Fruit fly (Drosophila melanogaster) whole organism, prepupa: ENCODE data around the gene Glg1.
A peak's percentile ranks its signal among the peaks of the same experiment; 100 is the strongest.

Experiments
- Blimp-1 ChIP-seq: fragments of 200-800 bp; sonication (Bioruptor generic); optimal IDR thresholded peaks from 3 replicates; lab custom pipeline; 2017; ENCODE audit warnings: missing biosample characterization, missing genetic modification characterization, mild to moderate bottlenecking, moderate library complexity, missing genetic modification reagents
- CG10631 ChIP-seq: fragments of 200-800 bp; sonication (Bioruptor generic); optimal IDR thresholded peaks from 2 replicates; lab custom pipeline; 2016; ENCODE audit warnings: missing biosample characterization, missing genetic modification characterization
- CG10669 ChIP-seq: fragments of 200-800 bp; sonication (Bioruptor generic); optimal IDR thresholded peaks from 3 replicates; lab custom pipeline; 2018; ENCODE audit warnings: missing biosample characterization, mild to moderate bottlenecking, missing genetic modification characterization, moderate library complexity
- CG11294 ChIP-seq: fragments of 200-800 bp; sonication (Bioruptor generic); IDR thresholded peaks from 2 replicates; pipeline ENCODE4 v1.3.6; 2022; ENCODE audit warnings: missing biosample characterization, missing genetic modification characterization
- CG11762 ChIP-seq: fragments of 200-800 bp; sonication (Bioruptor generic); optimal IDR thresholded peaks from 3 replicates; lab custom pipeline; 2016; ENCODE audit warnings: missing biosample characterization, missing genetic modification characterization; ENCODE audit not compliant: insufficient read depth
- CG11902 ChIP-seq: fragments of 200-800 bp; sonication (Bioruptor generic); optimal IDR thresholded peaks from 3 replicates; lab custom pipeline; 2016; ENCODE audit warnings: missing biosample characterization, missing genetic modification characterization
- CG15336 ChIP-seq: fragments of 200-800 bp; sonication (Bioruptor generic); IDR thresholded peaks from 2 replicates; pipeline ENCODE4 v1.3.6; 2022; ENCODE audit warnings: missing biosample characterization, missing genetic modification characterization
- CG1621 ChIP-seq: fragments of 200-800 bp; sonication (Bioruptor generic); optimal IDR thresholded peaks from 3 replicates; lab custom pipeline; 2018; ENCODE audit warnings: missing biosample characterization, mild to moderate bottlenecking, missing genetic modification characterization
- CG3032 ChIP-seq: fragments of 200-800 bp; optimal IDR thresholded peaks from 2 replicates; lab custom pipeline; 2019; ENCODE audit warnings: missing biosample characterization, mild to moderate bottlenecking, missing genetic modification characterization, moderate library complexity
- CG31627 ChIP-seq: fragments of 200-800 bp; sonication (Bioruptor generic); optimal IDR thresholded peaks from 3 replicates; lab custom pipeline; 2016; ENCODE audit warnings: missing biosample characterization, missing genetic modification characterization
- CG32006 ChIP-seq: fragments of 200-800 bp; sonication (Bioruptor generic); optimal IDR thresholded peaks from 3 replicates; lab custom pipeline; 2017; ENCODE audit warnings: missing biosample characterization, mild to moderate bottlenecking, missing genetic modification characterization
- CG34406 ChIP-seq: fragments of 200-800 bp; sonication (Bioruptor generic); optimal IDR thresholded peaks from 3 replicates; lab custom pipeline; 2016; ENCODE audit warnings: missing biosample characterization, missing genetic modification characterization
- CG3919 ChIP-seq: fragments of 200-800 bp; sonication (Bioruptor generic); optimal IDR thresholded peaks from 3 replicates; lab custom pipeline; 2016; ENCODE audit warnings: missing biosample characterization, missing genetic modification characterization
- CG4318 ChIP-seq: fragments of 200-800 bp; sonication (Bioruptor generic); optimal IDR thresholded peaks from 3 replicates; lab custom pipeline; 2017; ENCODE audit warnings: missing biosample characterization, mild to moderate bottlenecking, missing genetic modification characterization
- CG6163 ChIP-seq: fragments of 200-800 bp; sonication (Bioruptor generic); IDR thresholded peaks from 3 replicates; pipeline ENCODE4 v1.3.6; 2022; ENCODE audit warnings: missing biosample characterization, missing genetic modification characterization
- CG6276 ChIP-seq: fragments of 200-800 bp; sonication (Bioruptor generic); optimal IDR thresholded peaks from 2 replicates; lab custom pipeline; 2017; ENCODE audit warnings: missing biosample characterization, mild to moderate bottlenecking, missing genetic modification characterization
- CG6792 ChIP-seq: fragments of 200-800 bp; sonication (Bioruptor generic); optimal IDR thresholded peaks from 3 replicates; lab custom pipeline; 2016; ENCODE audit warnings: missing biosample characterization, missing genetic modification characterization
- CG6808 ChIP-seq: fragments of 200-800 bp; sonication (Bioruptor generic); optimal IDR thresholded peaks from 3 replicates; lab custom pipeline; 2017; ENCODE audit warnings: missing biosample characterization, missing genetic modification characterization, mild to moderate bottlenecking, moderate library complexity, missing genetic modification reagents
- CG6854 ChIP-seq: fragments of 200-800 bp; sonication (Bioruptor generic); optimal IDR thresholded peaks from 2 replicates; lab custom pipeline; 2017; ENCODE audit warnings: missing biosample characterization, mild to moderate bottlenecking, missing genetic modification characterization
- CG7368 ChIP-seq: fragments of 200-800 bp; sonication (Bioruptor generic); optimal IDR thresholded peaks from 3 replicates; lab custom pipeline; 2016; ENCODE audit warnings: missing biosample characterization, missing genetic modification characterization
- CG8319 ChIP-seq: fragments of 200-800 bp; sonication (Bioruptor generic); optimal IDR thresholded peaks from 3 replicates; lab custom pipeline; 2016; ENCODE audit warnings: missing biosample characterization, missing genetic modification characterization
- CG8632 ChIP-seq: fragments of 200-800 bp; sonication (Bioruptor generic); optimal IDR thresholded peaks from 3 replicates; lab custom pipeline; 2016; ENCODE audit warnings: missing biosample characterization, missing genetic modification characterization
- CG9139 ChIP-seq: fragments of 200-800 bp; sonication (Bioruptor generic); optimal IDR thresholded peaks from 3 replicates; lab custom pipeline; 2017; ENCODE audit warnings: missing biosample characterization, mild to moderate bottlenecking, missing genetic modification characterization
- Eip75B ChIP-seq: fragments of 200-800 bp; sonication (Bioruptor generic); optimal IDR thresholded peaks from 3 replicates; lab custom pipeline; 2016; ENCODE audit warnings: missing biosample characterization, missing genetic modification characterization
- Eip78C ChIP-seq: fragments of 200-800 bp; sonication (Bioruptor generic); peaks from one replicate; lab custom pipeline; 2016; ENCODE audit warnings: missing biosample characterization, missing genetic modification characterization
- Eip93F ChIP-seq: fragments of 200-800 bp; sonication (Bioruptor generic); optimal IDR thresholded peaks from 2 replicates; lab custom pipeline; 2016; ENCODE audit warnings: missing biosample characterization, mild to moderate bottlenecking, missing genetic modification characterization
- Ets21C ChIP-seq: fragments of 200-800 bp; sonication (Bioruptor generic); optimal IDR thresholded peaks from 3 replicates; lab custom pipeline; 2016; ENCODE audit warnings: missing biosample characterization, missing genetic modification characterization
- Ets96B ChIP-seq: fragments of 200-800 bp; optimal IDR thresholded peaks from 2 replicates; lab custom pipeline; 2019; ENCODE audit warnings: missing biosample characterization, mild to moderate bottlenecking, missing genetic modification characterization, moderate library complexity
- Hr38 ChIP-seq: sonication (Bioruptor generic); optimal IDR thresholded peaks from 2 replicates; lab custom pipeline; 2016; ENCODE audit warnings: missing biosample characterization, missing genetic modification characterization
- Hr39 ChIP-seq: fragments of 200-800 bp; sonication (Bioruptor generic); optimal IDR thresholded peaks from 2 replicates; lab custom pipeline; 2016; ENCODE audit warnings: missing biosample characterization, missing genetic modification characterization
- Hr4 ChIP-seq: fragments of 200-800 bp; sonication (Bioruptor generic); optimal IDR thresholded peaks from 3 replicates; lab custom pipeline; 2016; ENCODE audit warnings: missing biosample characterization, missing genetic modification characterization
- Met ChIP-seq: fragments of 200-800 bp; sonication (Bioruptor generic); optimal IDR thresholded peaks from 3 replicates; lab custom pipeline; 2016; ENCODE audit warnings: missing biosample characterization, missing genetic modification characterization
- OdsH ChIP-seq: fragments of 200-800 bp; sonication (Bioruptor generic); optimal IDR thresholded peaks from 3 replicates; lab custom pipeline; 2016; ENCODE audit warnings: missing biosample characterization, missing genetic modification characterization
- Smox ChIP-seq: fragments of 200-800 bp; sonication (Bioruptor generic); optimal IDR thresholded peaks from 3 replicates; lab custom pipeline; 2016; ENCODE audit warnings: missing biosample characterization, missing genetic modification characterization
- Sox102F ChIP-seq: fragments of 200-800 bp; sonication (Bioruptor generic); optimal IDR thresholded peaks from 2 replicates; lab custom pipeline; 2016; ENCODE audit warnings: missing biosample characterization, mild to moderate bottlenecking, missing genetic modification characterization
- Sox14 ChIP-seq: fragments of 200-800 bp; sonication (Bioruptor generic); optimal IDR thresholded peaks from 3 replicates; lab custom pipeline; 2016; ENCODE audit warnings: missing biosample characterization, missing genetic modification characterization
- achi ChIP-seq: fragments of 200-800 bp; sonication (Bioruptor generic); optimal IDR thresholded peaks from 3 replicates; lab custom pipeline; 2016; ENCODE audit warnings: missing biosample characterization, missing genetic modification characterization
- acj6 ChIP-seq: fragments of 200-800 bp; sonication (Bioruptor generic); optimal IDR thresholded peaks from 3 replicates; lab custom pipeline; 2016; ENCODE audit warnings: missing biosample characterization, missing genetic modification characterization
- cyc ChIP-seq: fragments of 200-800 bp; sonication (Bioruptor generic); optimal IDR thresholded peaks from 3 replicates; lab custom pipeline; 2016; ENCODE audit warnings: missing biosample characterization, missing genetic modification characterization
- dac ChIP-seq: fragments of 200-800 bp; sonication (Bioruptor generic); optimal IDR thresholded peaks from 2 replicates; lab custom pipeline; 2017; ENCODE audit warnings: missing biosample characterization, mild to moderate bottlenecking, missing genetic modification characterization
- esn ChIP-seq: fragments of 200-800 bp; sonication (Bioruptor generic); optimal IDR thresholded peaks from 2 replicates; lab custom pipeline; 2016; ENCODE audit warnings: missing biosample characterization, mild to moderate bottlenecking, missing genetic modification characterization, moderate library complexity
- fd59A ChIP-seq: fragments of 200-800 bp; sonication (Bioruptor generic); optimal IDR thresholded peaks from 2 replicates; lab custom pipeline; 2017; ENCODE audit warnings: missing biosample characterization, mild to moderate bottlenecking, missing genetic modification characterization, missing genetic modification reagents
- fd85E ChIP-seq: fragments of 200-800 bp; sonication (Bioruptor generic); optimal IDR thresholded peaks from 3 replicates; lab custom pipeline; 2016; ENCODE audit warnings: missing biosample characterization, missing genetic modification characterization
- fkh ChIP-seq: fragments of 200-800 bp; sonication (Bioruptor generic); optimal IDR thresholded peaks from 3 replicates; lab custom pipeline; 2017; ENCODE audit warnings: missing biosample characterization, mild to moderate bottlenecking, missing genetic modification characterization, moderate library complexity
- lz ChIP-seq: fragments of 200-800 bp; sonication (Bioruptor generic); optimal IDR thresholded peaks from 3 replicates; lab custom pipeline; 2016; ENCODE audit warnings: missing biosample characterization, missing genetic modification characterization
- net ChIP-seq: fragments of 200-800 bp; sonication (Bioruptor generic); optimal IDR thresholded peaks from 3 replicates; lab custom pipeline; 2016; ENCODE audit warnings: missing biosample characterization, missing genetic modification characterization
- pdm3 ChIP-seq: fragments of 200-800 bp; sonication (Bioruptor generic); optimal IDR thresholded peaks from 3 replicates; lab custom pipeline; 2016; ENCODE audit warnings: missing biosample characterization, missing genetic modification characterization
- salr ChIP-seq, 2 experiments: fragments of 200-800 bp; sonication (Bioruptor generic); optimal IDR thresholded peaks; 3 replicates each; lab custom pipeline; 2016 to 2018; ENCODE audit warnings: missing biosample characterization in 2 of 2, missing genetic modification characterization in 2 of 2, mild to moderate bottlenecking in 1 of 2
- spab ChIP-seq: fragments of 200-800 bp; sonication (Bioruptor generic); optimal IDR thresholded peaks from 2 replicates; lab custom pipeline; 2017; ENCODE audit warnings: missing biosample characterization, mild to moderate bottlenecking, missing genetic modification characterization, missing genetic modification reagents
- svp ChIP-seq: fragments of 200-800 bp; sonication (Bioruptor generic); peaks from one replicate; lab custom pipeline; 2016; ENCODE audit warnings: missing biosample characterization, missing genetic modification characterization
- topi ChIP-seq: fragments of 200-800 bp; sonication (Bioruptor generic); optimal IDR thresholded peaks from 3 replicates; lab custom pipeline; 2016; ENCODE audit warnings: missing biosample characterization, missing genetic modification characterization
- vri ChIP-seq: fragments of 200-800 bp; sonication (Bioruptor generic); optimal IDR thresholded peaks from 3 replicates; lab custom pipeline; 2016; ENCODE audit warnings: missing biosample characterization, mild to moderate bottlenecking, missing genetic modification characterization

Gene Glg1

dm6 chr3L:21507354-21507928 is at the start of gene Glg1, which contains the start of gene M6:
Gene Glg1, minus strand, starts transcription at chr3L:21507538.
Gene M6, plus strand, starts transcription at chr3L:21507852.
- TF ChIP-seq Ets21C (GFP tag; lab: Kevin White, UChicago) = peak; percentile 61
- TF ChIP-seq CG9139 (GFP tag; lab: Kevin White, UChicago) = no peak
- TF ChIP-seq acj6 (GFP tag; lab: Kevin White, UChicago) = peak; percentile 67
- peak; percentile 72 for TF ChIP-seq lz (GFP tag; lab: Kevin White, UChicago)
- TF ChIP-seq fd59A (GFP tag; lab: Kevin White, UChicago) = no peak
- TF ChIP-seq CG6276 (GFP tag; lab: Kevin White, UChicago) = peak; percentile 33
- no peak for TF ChIP-seq dac (GFP tag; lab: Kevin White, UChicago)
- TF ChIP-seq CG10631 = peak; percentile 64
- no peak for TF ChIP-seq Hr38 (GFP tag; lab: Kevin White, UChicago)
- TF ChIP-seq pdm3 (GFP tag; lab: Kevin White, UChicago) = no peak
- TF ChIP-seq CG6792 = peak; percentile 55
- peak; percentile 63 for TF ChIP-seq Smox (GFP tag; lab: Kevin White, UChicago)
- peak; percentile 52 for TF ChIP-seq achi
- TF ChIP-seq Eip93F (GFP tag; lab: Kevin White, UChicago) = peak; percentile 15
- no peak for TF ChIP-seq Sox102F (GFP tag; lab: Kevin White, UChicago)
- TF ChIP-seq Hr4 (GFP tag; lab: Kevin White, UChicago) = peak; percentile 76
- peak; percentile 79 for TF ChIP-seq esn (GFP tag; lab: Kevin White, UChicago)
- TF ChIP-seq Eip75B = peak; percentile 15
- TF ChIP-seq CG34406 = peak; percentile 66
- no peak for TF ChIP-seq fd85E (GFP tag; lab: Kevin White, UChicago)
- TF ChIP-seq CG7368 = no peak
- peak; percentile 60; the same call in 1 of the 3 replicates for TF ChIP-seq CG6163 (GFP tag; lab: Robert Waterston, UW)
- TF ChIP-seq topi = peak; percentile 73
- TF ChIP-seq Sox14 (GFP tag; lab: Kevin White, UChicago) = peak; percentile 64
- peak; percentile 66 for TF ChIP-seq Hr39 (GFP tag; lab: Kevin White, UChicago)
- peak; percentile 67 for TF ChIP-seq CG3032
- TF ChIP-seq Blimp-1 = no peak
- TF ChIP-seq salr (GFP tag; optimal IDR thresholded peaks at IDR 0.05; lab: Kevin White, UChicago) = peak in 1 of 2 experiments; percentile 40
- peak; percentile 66 for TF ChIP-seq Met (GFP tag; lab: Kevin White, UChicago)
- no peak for TF ChIP-seq CG6854 (GFP tag; lab: Kevin White, UChicago)
- TF ChIP-seq CG10669 (GFP tag; lab: Kevin White, UChicago) = no peak
- TF ChIP-seq cyc (GFP tag; lab: Kevin White, UChicago) = peak; percentile 63
- TF ChIP-seq CG4318 (GFP tag; lab: Kevin White, UChicago) = no peak
- TF ChIP-seq CG6808 (GFP tag; lab: Kevin White, UChicago) = no peak
- no peak for TF ChIP-seq CG3919 (GFP tag; lab: Kevin White, UChicago)
- peak; percentile 65 for TF ChIP-seq fkh (GFP tag; lab: Kevin White, UChicago)
- peak; percentile 37 for TF ChIP-seq CG11902 (GFP tag; lab: Kevin White, UChicago)
- no peak for TF ChIP-seq OdsH (GFP tag; lab: Kevin White, UChicago)
- TF ChIP-seq CG15336 (GFP tag; lab: Robert Waterston, UW) = no peak
- peak; percentile 51 for TF ChIP-seq Ets96B (tag; lab: Kevin White, UChicago)
- TF ChIP-seq CG31627 = peak; percentile 74
- peak; percentile 27 for TF ChIP-seq net (GFP tag; lab: Kevin White, UChicago)
- TF ChIP-seq spab (GFP tag; lab: Kevin White, UChicago) = no peak
- no peak for TF ChIP-seq svp (GFP tag; lab: Kevin White, UChicago)
- no peak for TF ChIP-seq CG8319
- peak; percentile 34 for TF ChIP-seq vri (GFP tag; lab: Kevin White, UChicago)
- TF ChIP-seq CG32006 (GFP tag; lab: Kevin White, UChicago) = peak; percentile 55
- peak; percentile 14 for TF ChIP-seq CG1621 (tag; lab: Kevin White, UChicago)
- TF ChIP-seq CG11294 (GFP tag; lab: Robert Waterston, UW) = no peak
- no peak for TF ChIP-seq CG11762 (GFP tag; lab: Kevin White, UChicago)
- no peak for TF ChIP-seq CG8632 (GFP tag; lab: Kevin White, UChicago)
- peak; percentile 71 for TF ChIP-seq Eip78C (GFP tag; lab: Kevin White, UChicago)
